Fruit fly (Drosophila melanogaster): ENCODE measurements around the gene Edg91.

DNA sequence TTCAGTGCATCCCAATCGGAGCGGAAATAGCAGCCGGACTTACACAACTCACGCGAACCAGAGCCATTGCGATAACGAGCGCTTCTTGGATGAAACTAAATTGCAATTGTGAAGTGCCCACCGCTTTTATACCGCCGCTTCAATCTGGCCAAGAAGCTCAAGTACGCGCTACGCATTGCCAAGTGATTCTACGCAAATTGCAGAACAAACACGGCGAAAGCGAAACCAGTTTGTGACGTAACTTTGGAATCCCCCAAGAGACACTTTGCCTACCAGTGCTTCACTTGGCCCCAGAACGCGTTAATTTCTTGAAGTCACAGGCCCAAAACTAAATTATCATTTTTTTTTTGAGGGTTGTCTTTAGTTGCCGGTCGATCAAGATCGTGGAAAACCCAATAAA is at the start of gene Edg91:
- TF ChIP-seq Myc (optimal IDR thresholded peaks at IDR 0.05) (no peak), insv (optimal IDR thresholded peaks at IDR 0.05) (no peak)
